Worm (Caenorhabditis elegans) whole organism, L2 larva: Measurements from ENCODE around the gene svh-5.
A peak's percentile ranks its signal among the peaks of the same experiment; 100 is the strongest.

Experiments used
- C34F6.9 ChIP-seq: fragments of 150-350 bp; optimal IDR thresholded peaks from 2 replicates; lab custom pipeline; 2014; ENCODE audit warnings: missing biosample characterization, missing genetic modification characterization
- F13H6.1 ChIP-seq: sonication (generic microtip); optimal IDR thresholded peaks from 2 replicates; lab custom pipeline; 2016; ENCODE audit warnings: missing genetic modification characterization, missing compliant biosample characterization
- R02D3.7 ChIP-seq: fragments of 150-350 bp; optimal IDR thresholded peaks from 2 replicates; lab custom pipeline; 2014; ENCODE audit warnings: missing biosample characterization, missing genetic modification characterization
- ZK546.5 ChIP-seq: sonication (generic microtip); optimal IDR thresholded peaks from 2 replicates; lab custom pipeline; 2017; ENCODE audit warnings: missing biosample characterization, missing genetic modification characterization
- alr-1 ChIP-seq: fragments of 150-350 bp; optimal IDR thresholded peaks from 2 replicates; lab custom pipeline; 2014; ENCODE audit warnings: missing biosample characterization, missing genetic modification characterization
- aly-2 ChIP-seq: fragments of 150-350 bp; optimal IDR thresholded peaks from 2 replicates; lab custom pipeline; 2014; ENCODE audit warnings: missing biosample characterization, missing genetic modification characterization
- ama-1 ChIP-seq: fragments of 150-350 bp; optimal IDR thresholded peaks from 2 replicates; lab custom pipeline; 2018; ENCODE audit warnings: inconsistent platforms
- ceh-82 ChIP-seq: fragments of 150-350 bp; optimal IDR thresholded peaks from 2 replicates; lab custom pipeline; 2014; ENCODE audit warnings: missing biosample characterization, missing genetic modification characterization
- crh-2 ChIP-seq: sonication (generic microtip); optimal IDR thresholded peaks from 2 replicates; lab custom pipeline; 2017; ENCODE audit warnings: missing biosample characterization, missing genetic modification characterization
- egl-27 ChIP-seq: sonication (generic microtip); optimal IDR thresholded peaks from 3 replicates; lab custom pipeline; 2017; ENCODE audit warnings: missing biosample characterization, missing genetic modification reagents, missing genetic modification characterization
- elt-1 ChIP-seq: fragments of 150-350 bp; optimal IDR thresholded peaks from 2 replicates; lab custom pipeline; 2014; ENCODE audit warnings: missing biosample characterization, missing genetic modification characterization
- elt-3 ChIP-seq: sonication (generic microtip); optimal IDR thresholded peaks from 2 replicates; lab custom pipeline; 2017; ENCODE audit warnings: missing biosample characterization, missing genetic modification characterization
- fos-1 ChIP-seq: fragments of 150-350 bp; optimal IDR thresholded peaks from 2 replicates; lab custom pipeline; 2014; ENCODE audit warnings: missing biosample characterization, missing genetic modification characterization
- lin-39 ChIP-seq: fragments of 150-350 bp; optimal IDR thresholded peaks from 2 replicates; lab custom pipeline; 2014; ENCODE audit warnings: missing biosample characterization, missing genetic modification reagents, missing genetic modification characterization
- lsy-2 ChIP-seq, 2 experiments: fragments of 150-350 bp in 1 of 2; sonication (generic microtip) in 1 of 2; optimal IDR thresholded peaks; 2 replicates each; lab custom pipeline; 2014 to 2017; ENCODE audit warnings: missing biosample characterization in 2 of 2, missing genetic modification characterization in 2 of 2
- mbf-1 ChIP-seq: sonication (generic microtip); optimal IDR thresholded peaks from 2 replicates; lab custom pipeline; 2017; ENCODE audit warnings: missing biosample characterization, missing genetic modification characterization
- nhr-10 ChIP-seq: sonication (generic microtip); optimal IDR thresholded peaks from 2 replicates; lab custom pipeline; 2017; ENCODE audit warnings: missing biosample characterization, missing genetic modification characterization
- nhr-11 ChIP-seq: fragments of 150-350 bp; optimal IDR thresholded peaks from 2 replicates; lab custom pipeline; 2014; ENCODE audit warnings: missing biosample characterization, missing genetic modification characterization
- nhr-12 ChIP-seq: fragments of 150-350 bp; optimal IDR thresholded peaks from 2 replicates; lab custom pipeline; 2014; ENCODE audit warnings: missing biosample characterization, missing genetic modification characterization
- nhr-129 ChIP-seq: fragments of 150-350 bp; optimal IDR thresholded peaks from 2 replicates; lab custom pipeline; 2014; ENCODE audit warnings: missing biosample characterization, missing genetic modification characterization
- nhr-23 ChIP-seq: fragments of 150-350 bp; optimal IDR thresholded peaks from 2 replicates; lab custom pipeline; 2014; ENCODE audit warnings: missing biosample characterization, missing genetic modification reagents, missing genetic modification characterization
- nhr-237 ChIP-seq: fragments of 150-350 bp; optimal IDR thresholded peaks from 2 replicates; lab custom pipeline; 2014; ENCODE audit warnings: missing biosample characterization, missing genetic modification characterization
- nhr-25 ChIP-seq: fragments of 150-350 bp; sonication (generic microtip); optimal IDR thresholded peaks from 3 replicates; lab custom pipeline; 2014; ENCODE audit warnings: missing biosample characterization, missing genetic modification characterization
- nhr-6 ChIP-seq: fragments of 150-350 bp; optimal IDR thresholded peaks from 2 replicates; lab custom pipeline; 2014; ENCODE audit warnings: missing biosample characterization, missing genetic modification characterization
- nhr-77 ChIP-seq: fragments of 150-350 bp; optimal IDR thresholded peaks from 2 replicates; lab custom pipeline; 2014; ENCODE audit warnings: missing biosample characterization, missing genetic modification characterization
- peb-1 ChIP-seq: fragments of 150-350 bp; optimal IDR thresholded peaks from 2 replicates; lab custom pipeline; 2014; ENCODE audit warnings: missing biosample characterization, missing genetic modification characterization
- sem-4 ChIP-seq: fragments of 150-350 bp; optimal IDR thresholded peaks from 2 replicates; lab custom pipeline; 2014; ENCODE audit warnings: missing biosample characterization, missing genetic modification reagents, missing genetic modification characterization
- skn-1 ChIP-seq: sonication (generic microtip); optimal IDR thresholded peaks from 2 replicates; lab custom pipeline; 2017; ENCODE audit warnings: missing biosample characterization, missing genetic modification characterization
- sma-3 ChIP-seq: sonication (generic microtip); optimal IDR thresholded peaks from 2 replicates; lab custom pipeline; 2016; ENCODE audit warnings: missing genetic modification reagents, missing genetic modification characterization, missing compliant biosample characterization
- sma-9 ChIP-seq, 2 experiments: fragments of 150-350 bp in 1 of 2; sonication (generic microtip) in 1 of 2; optimal IDR thresholded peaks; 2 replicates each; lab custom pipeline; 2014 to 2016; ENCODE audit warnings: missing genetic modification characterization in 2 of 2, mild to moderate bottlenecking in 1 of 2, missing biosample characterization in 1 of 2, missing compliant biosample characterization in 1 of 2, missing genetic modification reagents in 1 of 2, moderate library complexity in 1 of 2
- snpc-4 ChIP-seq: fragments of 150-350 bp; optimal IDR thresholded peaks from 2 replicates; lab custom pipeline; 2014; ENCODE audit warnings: missing biosample characterization, missing genetic modification characterization
- unc-39 ChIP-seq: fragments of 150-350 bp; optimal IDR thresholded peaks from 2 replicates; lab custom pipeline; 2014; ENCODE audit warnings: missing biosample characterization, missing genetic modification characterization
- unc-62 ChIP-seq: fragments of 150-350 bp; optimal IDR thresholded peaks from 2 replicates; lab custom pipeline; 2014; ENCODE audit warnings: missing biosample characterization, missing genetic modification reagents, missing genetic modification characterization
- zag-1 ChIP-seq: fragments of 150-350 bp; optimal IDR thresholded peaks from 2 replicates; lab custom pipeline; 2014; ENCODE audit warnings: missing biosample characterization, missing genetic modification characterization
- ztf-1 ChIP-seq: fragments of 200-800 bp; sonication (Bioruptor generic); conservative IDR thresholded peaks from 2 replicates; pipeline ENCODE4 v1.3.6; 2022; ENCODE audit warnings: missing genetic modification characterization, missing compliant biosample characterization
- ztf-4 ChIP-seq: fragments of 150-350 bp; optimal IDR thresholded peaks from 2 replicates; lab custom pipeline; 2014; ENCODE audit warnings: missing biosample characterization, missing genetic modification characterization

svh-5 gene

DNA sequence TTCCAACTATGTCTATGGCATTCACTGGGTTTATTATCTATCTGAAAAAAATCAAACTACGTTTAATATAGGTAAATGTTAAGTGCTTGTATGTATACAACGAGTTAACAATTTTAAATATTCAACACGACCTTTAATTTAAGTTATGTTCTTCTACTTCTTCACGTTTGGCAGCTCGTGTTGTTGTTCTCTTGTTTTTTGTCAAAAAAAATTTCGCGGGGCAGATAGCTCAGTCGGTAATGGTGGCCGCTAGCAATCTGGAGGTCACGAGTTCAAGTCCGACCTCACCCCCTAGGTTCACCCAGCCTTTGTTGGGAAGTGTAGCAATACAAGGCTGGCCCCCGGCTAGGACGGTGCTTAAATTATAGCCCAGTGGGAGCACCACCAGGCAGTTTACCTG lies 24.8 kb downstream of the svh-5 start:
- TF ChIP-seq C34F6.9 (tag; lab: Kevin White, UChicago): no peak
- no peak for TF ChIP-seq nhr-129 (tag; lab: Kevin White, UChicago)
- TF ChIP-seq elt-1 (tag; lab: Kevin White, UChicago): no peak
- TF ChIP-seq sma-3 (GFP tag; lab: Kevin White, UChicago): no peak
- no peak for TF ChIP-seq nhr-77
- TF ChIP-seq unc-39 (tag; lab: Kevin White, UChicago): no peak
- TF ChIP-seq nhr-23 (tag; lab: Kevin White, UChicago): no peak
- no peak for TF ChIP-seq ama-1 (lab: Kevin White, UChicago)
- no peak for TF ChIP-seq nhr-6 (tag; lab: Kevin White, UChicago)
- TF ChIP-seq elt-3 (tag; lab: Kevin White, UChicago): no peak

- no peak for TF ChIP-seq unc-62 (GFP tag; lab: Kevin White, UChicago)
- no peak for TF ChIP-seq nhr-11 (tag; lab: Kevin White, UChicago)
- TF ChIP-seq ztf-1 (GFP tag; lab: Robert Waterston, UW): no peak
- TF ChIP-seq sma-9 (GFP tag; optimal IDR thresholded peaks at IDR 0.05; lab: Kevin White, UChicago): peak; percentile 2
- TF ChIP-seq sma-9 (tag; optimal IDR thresholded peaks at IDR 0.05; lab: Kevin White, UChicago): no peak
- TF ChIP-seq zag-1 (tag; lab: Kevin White, UChicago): no peak
- no peak for TF ChIP-seq fos-1 (tag; lab: Kevin White, UChicago)
- no peak for TF ChIP-seq nhr-25 (tag; lab: Kevin White, UChicago)
- TF ChIP-seq nhr-23 (tag; lab: Kevin White, UChicago): no peak
- no peak for TF ChIP-seq mbf-1 (tag; lab: Kevin White, UChicago)
- no peak for TF ChIP-seq peb-1
- peak; percentile 43 for TF ChIP-seq lin-39 (tag; lab: Kevin White, UChicago)
- peak; percentile 30 for TF ChIP-seq F13H6.1 (tag; lab: Kevin White, UChicago)
- no peak for TF ChIP-seq lsy-2 (tag; optimal IDR thresholded peaks at IDR 0.05; lab: Kevin White, UChicago)
- TF ChIP-seq elt-3 (tag; lab: Kevin White, UChicago): no peak
- TF ChIP-seq ceh-82 (tag; lab: Kevin White, UChicago): no peak
- no peak for TF ChIP-seq sem-4
- TF ChIP-seq skn-1: no peak
- TF ChIP-seq snpc-4 (tag; lab: Kevin White, UChicago): no peak
- peak; percentile 5 for TF ChIP-seq C34F6.9 (tag; lab: Kevin White, UChicago)
- no peak for TF ChIP-seq ZK546.5 (tag; lab: Kevin White, UChicago)
- no peak for TF ChIP-seq elt-1 (tag; lab: Kevin White, UChicago)
- no peak for TF ChIP-seq nhr-12 (tag; lab: Kevin White, UChicago)
- no peak for TF ChIP-seq nhr-6 (tag; lab: Kevin White, UChicago)
- TF ChIP-seq crh-2 (tag; lab: Kevin White, UChicago): no peak
Measured at ce11 chrX:15347680-15348079, 29.9 kb downstream of the svh-5 start.

- TF ChIP-seq egl-27 (peak; percentile 2), fos-1 (tag; lab: Kevin White, UChicago) (peak; percentile 51), lsy-2 (tag; optimal IDR thresholded peaks at IDR 0.05; lab: Kevin White, UChicago) (peak in 1 of 2 experiments; percentile 58), nhr-237 (no peak), sma-3 (GFP tag; lab: Kevin White, UChicago) (peak; percentile 31), nhr-10 (tag; lab: Kevin White, UChicago) (no peak), aly-2 (tag; lab: Kevin White, UChicago) (no peak), snpc-4 (tag; lab: Kevin White, UChicago) (peak; percentile 93), unc-39 (tag; lab: Kevin White, UChicago) (no peak), F13H6.1 (tag; lab: Kevin White, UChicago) (peak; percentile 68), sma-9 (GFP tag; optimal IDR thresholded peaks at IDR 0.05; lab: Kevin White, UChicago) (peak; percentile 47), sma-9 (tag; optimal IDR thresholded peaks at IDR 0.05; lab: Kevin White, UChicago) (no peak), crh-2 (tag; lab: Kevin White, UChicago) (peak; percentile 5), mbf-1 (tag; lab: Kevin White, UChicago) (no peak), C34F6.9 (tag; lab: Kevin White, UChicago) (peak; percentile 6), ztf-4 (tag; lab: Kevin White, UChicago) (no peak), alr-1 (tag; lab: Kevin White, UChicago) (no peak), R02D3.7 (tag; lab: Kevin White, UChicago) (no peak), nhr-25 (tag; lab: Kevin White, UChicago) (no peak), sem-4 (peak; percentile 37)
Measured at ce11 chrX:15345346-15346198, 32.1 kb downstream of the svh-5 start.
